Fruit fly (Drosophila melanogaster) whole organism, embryonic: ENCODE data around the gene spd-2.

Source experiments
- Aef1 ChIP-seq: fragments of 200-800 bp; sonication (Bioruptor generic); IDR thresholded peaks from 3 replicates; pipeline ENCODE4 v1.3.6; 2022; ENCODE audit warnings: missing biosample characterization, missing genetic modification characterization
- Atf-2 ChIP-seq: fragments of 200-800 bp; sonication (Bioruptor generic); optimal IDR thresholded peaks from 2 replicates; lab custom pipeline; 2016; ENCODE audit warnings: missing biosample characterization, missing genetic modification characterization
- C15 ChIP-seq: fragments of 200-800 bp; sonication (Bioruptor generic); IDR thresholded peaks from 3 replicates; pipeline ENCODE4 v1.3.6; 2022; ENCODE audit warnings: missing biosample characterization, missing genetic modification characterization
- CG10959 ChIP-seq: fragments of 200-800 bp; sonication (Bioruptor generic); IDR thresholded peaks from 2 replicates; pipeline ENCODE4 v1.3.6; 2022; ENCODE audit warnings: missing biosample characterization, missing genetic modification characterization
- CG11504 ChIP-seq: fragments of 200-800 bp; sonication (Bioruptor generic); optimal IDR thresholded peaks from 3 replicates; lab custom pipeline; 2019; ENCODE audit warnings: missing biosample characterization, mild to moderate bottlenecking, missing genetic modification characterization, moderate library complexity
- CG11560 ChIP-seq: fragments of 200-800 bp; sonication (Bioruptor generic); IDR thresholded peaks from 3 replicates; pipeline ENCODE4 v1.3.6; 2022; ENCODE audit warnings: missing biosample characterization, missing genetic modification characterization
- CG12104 ChIP-seq: fragments of 200-800 bp; sonication (Bioruptor generic); optimal IDR thresholded peaks from 3 replicates; lab custom pipeline; 2016; ENCODE audit warnings: missing biosample characterization, missing genetic modification characterization
- CG12299 ChIP-seq: fragments of 200-800 bp; sonication (Bioruptor generic); optimal IDR thresholded peaks from 2 replicates; lab custom pipeline; 2018; ENCODE audit warnings: missing biosample characterization, mild to moderate bottlenecking, missing genetic modification characterization
- CG14014 ChIP-seq: fragments of 200-800 bp; sonication (Bioruptor generic); IDR thresholded peaks from 2 replicates; pipeline ENCODE4 v1.3.6; 2022; ENCODE audit warnings: missing biosample characterization, missing genetic modification characterization
- CG14710 ChIP-seq: fragments of 200-800 bp; sonication (Bioruptor generic); optimal IDR thresholded peaks from 3 replicates; lab custom pipeline; 2019; ENCODE audit warnings: missing biosample characterization, mild to moderate bottlenecking, missing genetic modification characterization, moderate library complexity
- CG1602 ChIP-seq: fragments of 200-800 bp; sonication (Bioruptor generic); optimal IDR thresholded peaks from 3 replicates; lab custom pipeline; 2016; ENCODE audit warnings: missing biosample characterization, missing genetic modification characterization
- CG1647 ChIP-seq: fragments of 200-800 bp; sonication (Bioruptor generic); optimal IDR thresholded peaks from 3 replicates; lab custom pipeline; 2016; ENCODE audit warnings: missing biosample characterization, missing genetic modification characterization
- CG18262 ChIP-seq: fragments of 200-800 bp; optimal IDR thresholded peaks from 3 replicates; lab custom pipeline; 2019; ENCODE audit warnings: missing biosample characterization, mild to moderate bottlenecking, missing genetic modification characterization, moderate library complexity
- CG2120 ChIP-seq: fragments of 200-800 bp; sonication (Bioruptor generic); optimal IDR thresholded peaks from 3 replicates; lab custom pipeline; 2016; ENCODE audit warnings: missing biosample characterization, missing genetic modification characterization
- CG2875 ChIP-seq: fragments of 200-800 bp; sonication (Bioruptor generic); optimal IDR thresholded peaks from 2 replicates; lab custom pipeline; 2017; ENCODE audit warnings: missing biosample characterization, mild to moderate bottlenecking, missing genetic modification characterization, missing genetic modification reagents
- CG2889 ChIP-seq: fragments of 200-800 bp; sonication (Bioruptor generic); IDR thresholded peaks from 3 replicates; pipeline ENCODE4 v1.3.6; 2022; ENCODE audit warnings: missing biosample characterization, missing genetic modification characterization
- CG32767 ChIP-seq: fragments of 200-800 bp; sonication (Bioruptor generic); IDR thresholded peaks from 2 replicates; pipeline ENCODE4 v1.3.6; 2022; ENCODE audit warnings: missing biosample characterization, missing genetic modification characterization
- CG43689 ChIP-seq: fragments of 200-800 bp; sonication (Bioruptor generic); IDR thresholded peaks from 2 replicates; pipeline ENCODE4 v1.3.6; 2022; ENCODE audit warnings: missing biosample characterization, missing genetic modification characterization
- CG6683 ChIP-seq: fragments of 200-800 bp; sonication (Bioruptor generic); optimal IDR thresholded peaks from 2 replicates; lab custom pipeline; 2017; ENCODE audit warnings: missing biosample characterization, mild to moderate bottlenecking, missing genetic modification characterization, missing genetic modification reagents
- CG6765 ChIP-seq: fragments of 200-800 bp; sonication (Bioruptor generic); optimal IDR thresholded peaks from 3 replicates; lab custom pipeline; 2017; ENCODE audit warnings: missing biosample characterization, mild to moderate bottlenecking, missing genetic modification characterization
- CG7839 ChIP-seq: fragments of 200-800 bp; sonication (Bioruptor generic); optimal IDR thresholded peaks from 3 replicates; lab custom pipeline; 2018; ENCODE audit warnings: missing biosample characterization, mild to moderate bottlenecking, missing genetic modification characterization, moderate library complexity
- CHES-1-like ChIP-seq: fragments of 200-800 bp; sonication (Bioruptor generic); optimal IDR thresholded peaks from 2 replicates; lab custom pipeline; 2016; ENCODE audit warnings: missing biosample characterization, missing genetic modification characterization
- Camta ChIP-seq: fragments of 200-800 bp; sonication (Bioruptor generic); optimal IDR thresholded peaks from 2 replicates; lab custom pipeline; 2016; ENCODE audit warnings: missing biosample characterization, missing genetic modification characterization
- Chrac-16 ChIP-seq: fragments of 200-800 bp; sonication (Bioruptor generic); optimal IDR thresholded peaks from 3 replicates; lab custom pipeline; 2016; ENCODE audit warnings: missing biosample characterization, missing genetic modification characterization
- D19B ChIP-seq: fragments of 200-800 bp; sonication (Bioruptor generic); optimal IDR thresholded peaks from 2 replicates; lab custom pipeline; 2017; ENCODE audit warnings: missing biosample characterization, mild to moderate bottlenecking, missing genetic modification characterization
- Dek ChIP-seq: fragments of 200-800 bp; sonication (Bioruptor generic); optimal IDR thresholded peaks from 3 replicates; lab custom pipeline; 2019; ENCODE audit warnings: missing biosample characterization, mild to moderate bottlenecking, missing genetic modification characterization, moderate library complexity
- Elba2 ChIP-seq: fragments of 200-800 bp; sonication (Bioruptor generic); optimal IDR thresholded peaks from 3 replicates; lab custom pipeline; 2016; ENCODE audit warnings: missing biosample characterization, missing genetic modification characterization
- HLH54F ChIP-seq: fragments of 200-800 bp; sonication (Bioruptor generic); optimal IDR thresholded peaks from 3 replicates; lab custom pipeline; 2016; ENCODE audit warnings: missing biosample characterization, missing genetic modification characterization
- Hr51 ChIP-seq, 2 experiments: fragments of 200-800 bp; sonication (Bioruptor generic); optimal IDR thresholded peaks; 2 replicates in 1 of 2; 3 replicates in 1 of 2; lab custom pipeline; 2016 to 2018; ENCODE audit warnings: missing biosample characterization in 2 of 2, missing genetic modification characterization in 2 of 2, mild to moderate bottlenecking in 1 of 2, moderate library complexity in 1 of 2
- Max ChIP-seq: fragments of 200-800 bp; sonication (Bioruptor generic); optimal IDR thresholded peaks from 2 replicates; lab custom pipeline; 2016; ENCODE audit warnings: missing biosample characterization, mild to moderate bottlenecking, missing genetic modification characterization
- Meics ChIP-seq: fragments of 200-800 bp; sonication (Bioruptor generic); optimal IDR thresholded peaks from 2 replicates; lab custom pipeline; 2017; ENCODE audit warnings: missing biosample characterization, mild to moderate bottlenecking, missing genetic modification characterization
- Nf-YA ChIP-seq: fragments of 200-800 bp; sonication (Bioruptor generic); IDR thresholded peaks from 2 replicates; pipeline ENCODE4 v1.3.6; 2022; ENCODE audit warnings: missing biosample characterization, missing genetic modification characterization
- NfI ChIP-seq: fragments of 200-800 bp; sonication (Bioruptor generic); optimal IDR thresholded peaks from 3 replicates; lab custom pipeline; 2018; ENCODE audit warnings: missing biosample characterization, mild to moderate bottlenecking, missing genetic modification characterization, moderate library complexity
- Rfx ChIP-seq: fragments of 200-800 bp; sonication (Bioruptor generic); IDR thresholded peaks from 2 replicates; pipeline ENCODE4 v1.3.6; 2022; ENCODE audit warnings: missing biosample characterization, missing genetic modification characterization
- Sox100B ChIP-seq: fragments of 200-800 bp; sonication (Bioruptor generic); optimal IDR thresholded peaks from 3 replicates; lab custom pipeline; 2018; ENCODE audit warnings: missing biosample characterization, mild to moderate bottlenecking, missing genetic modification characterization
- Spps ChIP-seq: fragments of 200-800 bp; sonication (Bioruptor generic); optimal IDR thresholded peaks from 2 replicates; lab custom pipeline; 2018; ENCODE audit warnings: missing biosample characterization, mild to moderate bottlenecking, missing genetic modification characterization
- bowl ChIP-seq: fragments of 200-800 bp; sonication (Bioruptor generic); IDR thresholded peaks from 2 replicates; pipeline ENCODE4 v1.3.6; 2022; ENCODE audit warnings: missing biosample characterization, missing genetic modification characterization
- cas ChIP-seq: fragments of 200-800 bp; sonication (Bioruptor generic); IDR thresholded peaks from 2 replicates; pipeline ENCODE4 v1.3.6; 2022; ENCODE audit warnings: missing biosample characterization, missing genetic modification characterization
- ci ChIP-seq: fragments of 200-800 bp; sonication (Bioruptor generic); IDR thresholded peaks from 3 replicates; pipeline ENCODE4 v1.3.6; 2022; ENCODE audit warnings: missing biosample characterization, missing genetic modification characterization
- hbn ChIP-seq: fragments of 200-800 bp; sonication (Bioruptor generic); IDR thresholded peaks from 2 replicates; pipeline ENCODE4 v1.3.6; 2022; ENCODE audit warnings: missing biosample characterization, missing genetic modification characterization; ENCODE audit not compliant: partially characterized antibody
- klu ChIP-seq: fragments of 200-800 bp; sonication (Bioruptor generic); IDR thresholded peaks from 2 replicates; pipeline ENCODE4 v1.3.6; 2022; ENCODE audit warnings: missing biosample characterization, missing genetic modification characterization
- lola ChIP-seq, 3 experiments: fragments of >200 bp in 2 of 3; fragments of 200-800 bp in 1 of 3; sonication (Bioruptor generic) in 1 of 3; optimal IDR thresholded peaks; 2 replicates each; lab custom pipeline; 2017 to 2019; ENCODE audit warnings: missing biosample characterization in 3 of 3, missing genetic modification characterization in 3 of 3, mild to moderate bottlenecking in 1 of 3, moderate library complexity in 1 of 3
- oc ChIP-seq: fragments of 200-800 bp; sonication (Bioruptor generic); optimal IDR thresholded peaks from 2 replicates; lab custom pipeline; 2018; ENCODE audit warnings: missing biosample characterization, mild to moderate bottlenecking, missing genetic modification characterization, moderate library complexity
- otp ChIP-seq: fragments of 200-800 bp; sonication (Bioruptor generic); IDR thresholded peaks from 3 replicates; pipeline ENCODE4, ENCODE4 v1.3.6; 2022; ENCODE audit warnings: missing biosample characterization, missing genetic modification characterization
- pnt ChIP-seq: fragments of 200-800 bp; sonication (Bioruptor generic); optimal IDR thresholded peaks from 3 replicates; lab custom pipeline; 2016; ENCODE audit warnings: missing biosample characterization, missing genetic modification characterization
- stc ChIP-seq: fragments of 200-800 bp; sonication (Bioruptor generic); IDR thresholded peaks from 2 replicates; pipeline ENCODE4 v1.3.6; 2022; ENCODE audit warnings: missing biosample characterization, missing genetic modification characterization
- tgo ChIP-seq: fragments of 200-800 bp; sonication (Bioruptor generic); IDR thresholded peaks from 3 replicates; pipeline ENCODE4 v1.3.6; 2022; ENCODE audit warnings: missing biosample characterization, missing genetic modification characterization
- z ChIP-seq: fragments of 200-800 bp; sonication (Bioruptor generic); IDR thresholded peaks from 3 replicates; pipeline ENCODE4 v1.3.6; 2022; ENCODE audit warnings: missing biosample characterization, missing genetic modification characterization
- zen2 ChIP-seq: fragments of 200-800 bp; sonication (Bioruptor generic); IDR thresholded peaks from 3 replicates; pipeline ENCODE4 v1.3.6; 2022; ENCODE audit warnings: missing biosample characterization, missing genetic modification characterization; ENCODE audit not compliant: partially characterized antibody

spd-2 gene

dm6 chr3L:16571014-16571738 is 23.6 kb downstream of the spd-2 start (continued):
- TF ChIP-seq D19B (GFP tag; lab: Kevin White, UChicago) (peak; percentile 5), CG11504 (peak; percentile 64), oc (tag; lab: Kevin White, UChicago) (no peak), z (peak; percentile 73), klu (0 out of 2 replicates have a peak, but pooled peaks have one; percentile 19), C15 (GFP tag; lab: Robert Waterston, UW) (no peak), Spps (tag; lab: Kevin White, UChicago) (no peak), stc (GFP tag; lab: Robert Waterston, UW) (peak; percentile 55; the same call in 1 of the 2 replicates), Hr51 (GFP tag; optimal IDR thresholded peaks at IDR 0.05; lab: Kevin White, UChicago) (peak; percentile 33 to 65), CG12104 (GFP tag; lab: Kevin White, UChicago) (no peak), CG32767 (GFP tag; lab: Robert Waterston, UW) (0 out of 2 replicates have a peak, but pooled peaks have one; percentile 33), CG18262 (tag; lab: Kevin White, UChicago) (peak; percentile 59), CG6765 (GFP tag; lab: Kevin White, UChicago) (peak; percentile 50), Aef1 (GFP tag; lab: Robert Waterston, UW) (peak; percentile 47; the same call in 2 of the 3 replicates), Chrac-16 (GFP tag; lab: Kevin White, UChicago) (peak; percentile 21), Sox100B (peak; percentile 38), tgo (peak; percentile 53; the same call in 2 of the 3 replicates), CG7839 (peak; percentile 67), HLH54F (peak; percentile 43), Atf-2 (GFP tag; lab: Kevin White, UChicago) (peak; percentile 33), NfI (GFP tag; lab: Kevin White, UChicago) (peak; percentile 42), lola (GFP tag; optimal IDR thresholded peaks at IDR 0.05; lab: Kevin White, UChicago) (peak in 1 of 3 experiments; percentile 14), zen2 (GFP tag; lab: Robert Waterston, UW) (no peak), CG2875 (GFP tag; lab: Kevin White, UChicago) (no peak), otp (GFP tag; lab: Robert Waterston, UW) (0 out of 3 replicates have a peak, but pooled peaks have one; percentile 14), CG10959 (GFP tag; lab: Robert Waterston, UW) (no peak), Camta (GFP tag; lab: Kevin White, UChicago) (peak; percentile 17), Nf-YA (GFP tag; lab: Robert Waterston, UW) (peak; percentile 26; the same call in 1 of the 2 replicates), CHES-1-like (GFP tag; lab: Kevin White, UChicago) (peak; percentile 32), cas (GFP tag; lab: Robert Waterston, UW) (peak; percentile 55; the same call in 1 of the 2 replicates), CG11560 (tag; lab: Robert Waterston, UW) (no peak), bowl (GFP tag; lab: Robert Waterston, UW) (no peak), CG12299 (tag; lab: Kevin White, UChicago) (peak; percentile 51), CG6683 (no peak), ci (GFP tag; lab: Robert Waterston, UW) (0 out of 3 replicates have a peak, but pooled peaks have one; percentile 21), Rfx (peak; percentile 85), pnt (GFP tag; lab: Kevin White, UChicago) (peak; percentile 13), CG1602 (GFP tag; lab: Kevin White, UChicago) (peak; percentile 36), CG43689 (GFP tag; lab: Robert Waterston, UW) (0 out of 2 replicates have a peak, but pooled peaks have one; percentile 7), Max (GFP tag; lab: Kevin White, UChicago) (peak; percentile 28), CG2120 (GFP tag; lab: Kevin White, UChicago) (peak; percentile 82), hbn (no peak), Dek (tag; lab: Kevin White, UChicago) (peak; percentile 56), CG2889 (GFP tag; lab: Robert Waterston, UW) (peak; percentile 62), CG14014 (GFP tag; lab: Robert Waterston, UW) (peak; percentile 71; the same call in 1 of the 2 replicates), Meics (GFP tag; lab: Kevin White, UChicago) (peak; percentile 72), CG1647 (GFP tag; lab: Kevin White, UChicago) (peak; percentile 49), Elba2 (no peak), CG14710 (tag; lab: Kevin White, UChicago) (peak; percentile 8)
